Worm (Caenorhabditis elegans) whole organism, late embryonic: ENCODE results near the gene his-40.
A peak's percentile ranks its signal among the peaks of the same experiment; 100 is the strongest.

Source experiments
- madf-2 ChIP-seq: sonication (generic microtip); optimal IDR thresholded peaks from 2 replicates; lab custom pipeline; 2017; ENCODE audit warnings: missing genetic modification characterization, missing compliant biosample characterization
- rnt-1 ChIP-seq: sonication (generic microtip); optimal IDR thresholded peaks from 2 replicates; lab custom pipeline; 2016; ENCODE audit warnings: missing genetic modification characterization, missing compliant biosample characterization
- sox-4 ChIP-seq: sonication (generic microtip); optimal IDR thresholded peaks from 2 replicates; lab custom pipeline; 2017; ENCODE audit warnings: mild to moderate bottlenecking, missing genetic modification characterization, inconsistent platforms, missing compliant biosample characterization
- tbx-2 ChIP-seq: sonication (generic microtip); optimal IDR thresholded peaks from 2 replicates; lab custom pipeline; 2016; ENCODE audit warnings: missing genetic modification characterization, missing compliant biosample characterization

- peak; percentile 81 for TF ChIP-seq rnt-1
- peak; percentile 86 for TF ChIP-seq tbx-2 (tag; lab: Kevin White, UChicago)
- peak; percentile 51 for TF ChIP-seq madf-2 (tag; lab: Kevin White, UChicago)
- TF ChIP-seq sox-4 (tag; lab: Kevin White, UChicago): no peak
Observed at ce11 chrX:7334302-7334724, 24.4 kb downstream of the his-40 start, which contains the start of gene epg-7.
